Fruit fly (Drosophila melanogaster): ENCODE measurements around the gene pins.

pins gene

dm6 chr3R:27582634-27583181 is at the start of gene pins:
TSS of gene pins (plus strand) at chr3R:27582840.
- TF ChIP-seq MESR4 (GFP tag; optimal IDR thresholded peaks at IDR 0.05) (peak; percentile 92), CG9797 (GFP tag; optimal IDR thresholded peaks at IDR 0.05) (peak; percentile 28), CG7963 (GFP tag; IDR thresholded peaks at IDR 0.05; ENCODE audit: partially characterized antibody) (0 out of 3 replicates have a peak, but pooled peaks have one; percentile 36), caup (GFP tag; optimal IDR thresholded peaks at IDR 0.05; ENCODE audit: severe bottlenecking) (no peak), Hr78 (GFP tag; optimal IDR thresholded peaks at IDR 0.05) (no peak), Scr (GFP tag; IDR thresholded peaks at IDR 0.05; ENCODE audit: partially characterized antibody) (peak; percentile 16; the same call in 1 of the 2 replicates), pzg (GFP tag; optimal IDR thresholded peaks at IDR 0.05) (peak; percentile 36), kay (GFP tag; optimal IDR thresholded peaks at IDR 0.05) (peak; percentile 37), z (GFP tag; IDR thresholded peaks at IDR 0.05) (0 out of 3 replicates have a peak, but pooled peaks have one; percentile 12), Myb (GFP tag; optimal IDR thresholded peaks at IDR 0.05) (peak; percentile 74), MBD-R2 (GFP tag; IDR thresholded peaks at IDR 0.05) (peak; percentile 41), Vsx1 (GFP tag; optimal IDR thresholded peaks at IDR 0.05) (peak; percentile 4), CG17802 (tag; optimal IDR thresholded peaks at IDR 0.05) (no peak), Dll (GFP tag; IDR thresholded peaks at IDR 0.05; ENCODE audit: partially characterized antibody) (0 out of 4 replicates have a peak, but pooled peaks have one; percentile 42), gfzf (GFP tag; optimal IDR thresholded peaks at IDR 0.05) (peak; percentile 67), B-H2 (GFP tag; optimal IDR thresholded peaks at IDR 0.05) (no peak), gcm2 (GFP tag; optimal IDR thresholded peaks at IDR 0.05) (no peak), fd96Cb (tag; optimal IDR thresholded peaks at IDR 0.05) (no peak), CG14860 (GFP tag; IDR thresholded peaks at IDR 0.05; ENCODE audit: partially characterized antibody) (0 out of 3 replicates have a peak, but pooled peaks have one; percentile 7), CG4617 (GFP tag; optimal IDR thresholded peaks at IDR 0.05; ENCODE audit: borderline replicate concordance) (peak; percentile 66)

DNA sequence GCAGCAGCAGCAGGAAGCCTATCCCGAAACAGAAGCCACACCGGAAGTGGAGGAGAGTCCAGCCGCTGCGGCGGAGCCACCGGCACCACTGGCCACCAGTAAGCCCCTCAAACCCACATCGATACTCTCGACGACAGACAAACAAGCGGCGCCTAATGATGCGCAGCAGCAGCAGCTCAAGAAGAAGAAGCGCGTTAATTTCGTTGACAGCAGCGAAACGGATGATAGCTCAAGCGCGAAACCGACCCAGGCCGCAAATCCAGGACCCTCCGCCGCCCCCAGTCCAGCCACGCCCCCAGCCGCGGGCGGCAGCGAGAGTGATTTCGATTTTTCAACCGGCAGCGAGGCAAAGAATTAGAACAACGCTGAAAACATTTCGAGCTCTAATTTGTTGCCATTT is 49.4 kb upstream of the pins start:
- no peak for TF ChIP-seq CG17829 (tag; optimal IDR thresholded peaks at IDR 0.05)
- TF ChIP-seq dimm (GFP tag; IDR thresholded peaks at IDR 0.05), result no peak
- TF ChIP-seq btn (GFP tag; optimal IDR thresholded peaks at IDR 0.05), result no peak
- no peak for TF ChIP-seq chn (GFP tag; optimal IDR thresholded peaks at IDR 0.05)
- no peak for TF ChIP-seq CG1024 (GFP tag; IDR thresholded peaks at IDR 0.05)
- no peak for TF ChIP-seq zen (tag; optimal IDR thresholded peaks at IDR 0.05)
- no peak for TF ChIP-seq CG13775 (GFP tag; optimal IDR thresholded peaks at IDR 0.05)
- TF ChIP-seq oc (tag; optimal IDR thresholded peaks at IDR 0.05), result no peak
- TF ChIP-seq Gsc (GFP tag; IDR thresholded peaks at IDR 0.05), result no peak
- no peak for TF ChIP-seq CG15696 (tag; optimal IDR thresholded peaks at IDR 0.05)
- no peak for TF ChIP-seq CG8765 (GFP tag; IDR thresholded peaks at IDR 0.05)
- TF ChIP-seq fd3F (GFP tag; optimal IDR thresholded peaks at IDR 0.05), result no peak
- no peak for TF ChIP-seq CG10959 (GFP tag; IDR thresholded peaks at IDR 0.05)

- TF ChIP-seq CG16779 (GFP tag; IDR thresholded peaks at IDR 0.05) (no peak), CG6689 (GFP tag; IDR thresholded peaks at IDR 0.05) (no peak), CG5180 (GFP tag; optimal IDR thresholded peaks at IDR 0.05) (no peak), pfk (GFP tag; optimal IDR thresholded peaks at IDR 0.05) (no peak), mirr (GFP tag; optimal IDR thresholded peaks at IDR 0.05) (no peak), CG32532 (GFP tag; IDR thresholded peaks at IDR 0.05) (no peak), slou (GFP tag; optimal IDR thresholded peaks at IDR 0.05) (no peak)
These were observed 40.4 kb upstream of the pins start, which contains the start of gene Gr98b for dm6 chr3R:27542197-27542596. TSS of gene Gr98b (plus strand) at chr3R:27542497.

All from whole organism, embryonic.